Fruit fly (Drosophila melanogaster) whole organism, embryonic: ENCODE measurements around the gene Scm.

Experiments used
- Aef1 ChIP-seq: fragments of 200-800 bp; sonication (Bioruptor generic); IDR thresholded peaks from 3 replicates; pipeline ENCODE4 v1.3.6; 2022; ENCODE audit warnings: missing biosample characterization, missing genetic modification characterization
- C15 ChIP-seq: fragments of 200-800 bp; sonication (Bioruptor generic); IDR thresholded peaks from 3 replicates; pipeline ENCODE4 v1.3.6; 2022; ENCODE audit warnings: missing biosample characterization, missing genetic modification characterization
- CG10543 ChIP-seq: fragments of 200-800 bp; sonication (Bioruptor generic); optimal IDR thresholded peaks from 3 replicates; lab custom pipeline; 2017; ENCODE audit warnings: missing biosample characterization, mild to moderate bottlenecking, missing genetic modification characterization, moderate library complexity
- CG11093 ChIP-seq: fragments of 200-800 bp; sonication (Bioruptor generic); IDR thresholded peaks from 3 replicates; pipeline ENCODE4 v1.3.6; 2022; ENCODE audit warnings: missing biosample characterization, missing genetic modification characterization
- CG14710 ChIP-seq: fragments of 200-800 bp; sonication (Bioruptor generic); optimal IDR thresholded peaks from 3 replicates; lab custom pipeline; 2019; ENCODE audit warnings: missing biosample characterization, mild to moderate bottlenecking, missing genetic modification characterization, moderate library complexity
- CG1647 ChIP-seq: fragments of 200-800 bp; sonication (Bioruptor generic); optimal IDR thresholded peaks from 3 replicates; lab custom pipeline; 2016; ENCODE audit warnings: missing biosample characterization, missing genetic modification characterization
- CG16863 ChIP-seq: fragments of 200-800 bp; sonication (Bioruptor generic); optimal IDR thresholded peaks from 3 replicates; lab custom pipeline; 2016; ENCODE audit warnings: missing biosample characterization, missing genetic modification characterization
- CG18764 ChIP-seq: fragments of 200-800 bp; sonication (Bioruptor generic); optimal IDR thresholded peaks from 3 replicates; lab custom pipeline; 2016; ENCODE audit warnings: missing biosample characterization, missing genetic modification characterization
- CG2199 ChIP-seq: fragments of 200-800 bp; sonication (Bioruptor generic); IDR thresholded peaks from 3 replicates; pipeline ENCODE4 v1.3.6; 2022; ENCODE audit warnings: missing biosample characterization, missing genetic modification characterization
- CG3281 ChIP-seq: fragments of 200-800 bp; sonication (Bioruptor generic); optimal IDR thresholded peaks from 3 replicates; lab custom pipeline; 2017; ENCODE audit warnings: missing biosample characterization, mild to moderate bottlenecking, missing genetic modification characterization
- CG33557 ChIP-seq: fragments of 200-800 bp; sonication (Bioruptor generic); optimal IDR thresholded peaks from 2 replicates; lab custom pipeline; 2019; ENCODE audit warnings: missing biosample characterization, mild to moderate bottlenecking, missing genetic modification characterization, moderate library complexity
- CG4360 ChIP-seq: fragments of 200-800 bp; sonication (Bioruptor generic); IDR thresholded peaks from 2 replicates; pipeline ENCODE4 v1.3.6; 2022; ENCODE audit warnings: missing biosample characterization, missing genetic modification characterization
- CG6765 ChIP-seq: fragments of 200-800 bp; sonication (Bioruptor generic); optimal IDR thresholded peaks from 3 replicates; lab custom pipeline; 2017; ENCODE audit warnings: missing biosample characterization, mild to moderate bottlenecking, missing genetic modification characterization
- CG7963 ChIP-seq: fragments of 200-800 bp; sonication (Bioruptor generic); IDR thresholded peaks from 3 replicates; pipeline ENCODE4 v1.3.6; 2022; ENCODE audit warnings: missing biosample characterization, missing genetic modification characterization; ENCODE audit not compliant: partially characterized antibody
- CG8359 ChIP-seq: fragments of 200-800 bp; sonication (Bioruptor generic); optimal IDR thresholded peaks from 2 replicates; lab custom pipeline; 2017; ENCODE audit warnings: missing biosample characterization, mild to moderate bottlenecking, missing genetic modification characterization, borderline replicate concordance
- Chrac-16 ChIP-seq: fragments of 200-800 bp; sonication (Bioruptor generic); optimal IDR thresholded peaks from 3 replicates; lab custom pipeline; 2016; ENCODE audit warnings: missing biosample characterization, missing genetic modification characterization
- CoRest ChIP-seq: fragments of 200-800 bp; sonication (Bioruptor generic); optimal IDR thresholded peaks from 3 replicates; lab custom pipeline; 2018; ENCODE audit warnings: missing biosample characterization, mild to moderate bottlenecking, missing genetic modification characterization, moderate library complexity
- Dbx ChIP-seq: fragments of 200-800 bp; sonication (Bioruptor generic); IDR thresholded peaks from 3 replicates; pipeline ENCODE4 v1.3.6; 2022; ENCODE audit warnings: missing biosample characterization, missing genetic modification characterization
- Dref ChIP-seq: fragments of 200-800 bp; sonication (Bioruptor generic); IDR thresholded peaks from 2 replicates; pipeline ENCODE4 v1.3.6; 2022; ENCODE audit warnings: missing biosample characterization, missing genetic modification characterization
- GATAe ChIP-seq: fragments of 200-800 bp; sonication (Bioruptor generic); conservative IDR thresholded peaks from 2 replicates; pipeline ENCODE4 v1.3.6; 2022; ENCODE audit warnings: missing biosample characterization, missing genetic modification characterization
- HHEX ChIP-seq: fragments of 200-800 bp; sonication (Bioruptor generic); optimal IDR thresholded peaks from 3 replicates; lab custom pipeline; 2017; ENCODE audit warnings: missing biosample characterization, mild to moderate bottlenecking, missing genetic modification characterization, missing genetic modification reagents
- Hand ChIP-seq: fragments of 200-800 bp; sonication (Bioruptor generic); optimal IDR thresholded peaks from 2 replicates; lab custom pipeline; 2017; ENCODE audit warnings: mild to moderate bottlenecking, missing biosample characterization, missing genetic modification reagents, missing genetic modification characterization
- Hr39 ChIP-seq: fragments of >200 bp; optimal IDR thresholded peaks from 2 replicates; lab custom pipeline; 2017
- Kr ChIP-seq: fragments of 200-800 bp; sonication (Bioruptor generic); optimal IDR thresholded peaks from 2 replicates; lab custom pipeline; 2017; ENCODE audit warnings: missing biosample characterization, mild to moderate bottlenecking, missing genetic modification characterization
- Med ChIP-seq: fragments of 200-800 bp; sonication (Bioruptor generic); peaks from one replicate; lab custom pipeline; 2016; ENCODE audit warnings: missing biosample characterization, missing genetic modification characterization, mild to moderate bottlenecking, inconsistent platforms, moderate library complexity
- NfI ChIP-seq: fragments of 200-800 bp; sonication (Bioruptor generic); optimal IDR thresholded peaks from 3 replicates; lab custom pipeline; 2018; ENCODE audit warnings: missing biosample characterization, mild to moderate bottlenecking, missing genetic modification characterization, moderate library complexity
- Scr ChIP-seq: fragments of 200-800 bp; sonication (Bioruptor generic); IDR thresholded peaks from 2 replicates; pipeline ENCODE4 v1.3.6; 2022; ENCODE audit warnings: missing biosample characterization, missing genetic modification characterization; ENCODE audit not compliant: partially characterized antibody
- Sox102F ChIP-seq: fragments of 200-800 bp; sonication (Bioruptor generic); optimal IDR thresholded peaks from 2 replicates; lab custom pipeline; 2018; ENCODE audit warnings: missing biosample characterization, mild to moderate bottlenecking, missing genetic modification characterization, moderate library complexity
- ato ChIP-seq: fragments of 200-800 bp; sonication (Bioruptor generic); IDR thresholded peaks from 2 replicates; pipeline ENCODE4 v1.3.6; 2022; ENCODE audit warnings: missing biosample characterization, missing genetic modification characterization; ENCODE audit not compliant: partially characterized antibody
- bab2 ChIP-seq: fragments of 200-800 bp; sonication (Bioruptor generic); optimal IDR thresholded peaks from 2 replicates; lab custom pipeline; 2016; ENCODE audit warnings: missing biosample characterization, missing genetic modification characterization
- bbx ChIP-seq: fragments of 200-800 bp; sonication (Bioruptor generic); IDR thresholded peaks from 2 replicates; pipeline ENCODE4 v1.3.6; 2022; ENCODE audit warnings: missing biosample characterization, missing genetic modification characterization; ENCODE audit not compliant: partially characterized antibody
- bsh ChIP-seq, 2 experiments: fragments of 200-800 bp; sonication (Bioruptor generic); optimal IDR thresholded peaks; 2 replicates each; lab custom pipeline; 2017 to 2018; ENCODE audit warnings: mild to moderate bottlenecking in 2 of 2, missing biosample characterization in 2 of 2, missing genetic modification characterization in 2 of 2, moderate library complexity in 1 of 2
- btn ChIP-seq: fragments of 200-800 bp; sonication (Bioruptor generic); optimal IDR thresholded peaks from 2 replicates; lab custom pipeline; 2016; ENCODE audit warnings: missing biosample characterization, missing genetic modification characterization
- cad ChIP-seq: fragments of >200 bp; optimal IDR thresholded peaks from 2 replicates; lab custom pipeline; 2017; ENCODE audit warnings: missing biosample characterization, missing genetic modification characterization
- cg ChIP-seq: fragments of 200-800 bp; sonication (Bioruptor generic); optimal IDR thresholded peaks from 3 replicates; lab custom pipeline; 2019; ENCODE audit warnings: missing biosample characterization, mild to moderate bottlenecking, missing genetic modification characterization, moderate library complexity
- crol ChIP-seq: fragments of 200-800 bp; sonication (Bioruptor generic); IDR thresholded peaks from 2 replicates; pipeline ENCODE4 v1.3.6; 2022; ENCODE audit warnings: missing biosample characterization, missing genetic modification characterization
- dati ChIP-seq: fragments of 200-800 bp; sonication (Bioruptor generic); IDR thresholded peaks from 2 replicates; pipeline ENCODE4 v1.3.6; 2022; ENCODE audit warnings: missing biosample characterization, missing genetic modification characterization
- dmrt11E ChIP-seq: fragments of 200-800 bp; sonication (Bioruptor generic); optimal IDR thresholded peaks from 3 replicates; lab custom pipeline; 2018; ENCODE audit warnings: missing biosample characterization, mild to moderate bottlenecking, missing genetic modification characterization, moderate library complexity
- her ChIP-seq: fragments of 200-800 bp; sonication (Bioruptor generic); optimal IDR thresholded peaks from 2 replicates; lab custom pipeline; 2016; ENCODE audit warnings: missing biosample characterization, missing genetic modification characterization
- kah ChIP-seq: fragments of 200-800 bp; sonication (Bioruptor generic); optimal IDR thresholded peaks from 2 replicates; lab custom pipeline; 2018; ENCODE audit warnings: missing biosample characterization, mild to moderate bottlenecking, missing genetic modification characterization
- kay ChIP-seq: fragments of 200-800 bp; sonication (Bioruptor generic); optimal IDR thresholded peaks from 2 replicates; lab custom pipeline; 2016; ENCODE audit warnings: missing biosample characterization, missing genetic modification characterization
- ken ChIP-seq: fragments of 200-800 bp; sonication (Bioruptor generic); IDR thresholded peaks from 3 replicates; pipeline ENCODE4 v1.3.6; 2022; ENCODE audit warnings: missing biosample characterization, missing genetic modification characterization
- kni ChIP-seq: fragments of 200-800 bp; sonication (Bioruptor generic); optimal IDR thresholded peaks from 3 replicates; lab custom pipeline; 2017; ENCODE audit warnings: mild to moderate bottlenecking, missing biosample characterization, missing genetic modification reagents, missing genetic modification characterization
- pan ChIP-seq, 4 experiments: fragments of >200 bp in 3 of 4; fragments of 200-800 bp in 1 of 4; sonication (Bioruptor generic) in 1 of 4; optimal IDR thresholded peaks in 3 of 4; IDR thresholded peaks in 1 of 4; 2 replicates each; pipeline versions ENCODE4 v1.3.6 to Lab custom; 2017 to 2022; ENCODE audit warnings: missing biosample characterization in 2 of 4, missing genetic modification characterization in 2 of 4, mixed read lengths in 1 of 4
- prd ChIP-seq, 3 experiments: fragments of >200 bp in 2 of 3; fragments of 200-800 bp in 1 of 3; sonication (Bioruptor generic) in 1 of 3; optimal IDR thresholded peaks in 2 of 3; IDR thresholded peaks in 1 of 3; 2 replicates in 2 of 3; 3 replicates in 1 of 3; pipeline versions ENCODE4 v1.3.6 to Lab custom; 2017 to 2022; ENCODE audit warnings: missing biosample characterization in 1 of 3, missing genetic modification characterization in 1 of 3
- pum ChIP-seq: fragments of 200-800 bp; sonication (Bioruptor generic); optimal IDR thresholded peaks from 2 replicates; lab custom pipeline; 2016; ENCODE audit warnings: missing biosample characterization, missing genetic modification characterization
- salm ChIP-seq: fragments of 200-800 bp; sonication (Bioruptor generic); optimal IDR thresholded peaks from 2 replicates; lab custom pipeline; 2018; ENCODE audit warnings: missing biosample characterization, mild to moderate bottlenecking, missing genetic modification characterization
- slbo ChIP-seq: fragments of 200-800 bp; sonication (Bioruptor generic); IDR thresholded peaks from 2 replicates; pipeline ENCODE4 v1.3.6; 2022; ENCODE audit warnings: missing biosample characterization, missing genetic modification characterization
- sna ChIP-seq: fragments of 200-800 bp; sonication (Bioruptor generic); IDR thresholded peaks from 2 replicates; pipeline ENCODE4 v1.3.6; 2022; ENCODE audit warnings: missing biosample characterization, missing genetic modification characterization; ENCODE audit not compliant: partially characterized antibody
- trem ChIP-seq: fragments of 200-800 bp; optimal IDR thresholded peaks from 3 replicates; lab custom pipeline; 2019; ENCODE audit warnings: missing biosample characterization, mild to moderate bottlenecking, missing genetic modification characterization, moderate library complexity

Scm gene

DNA sequence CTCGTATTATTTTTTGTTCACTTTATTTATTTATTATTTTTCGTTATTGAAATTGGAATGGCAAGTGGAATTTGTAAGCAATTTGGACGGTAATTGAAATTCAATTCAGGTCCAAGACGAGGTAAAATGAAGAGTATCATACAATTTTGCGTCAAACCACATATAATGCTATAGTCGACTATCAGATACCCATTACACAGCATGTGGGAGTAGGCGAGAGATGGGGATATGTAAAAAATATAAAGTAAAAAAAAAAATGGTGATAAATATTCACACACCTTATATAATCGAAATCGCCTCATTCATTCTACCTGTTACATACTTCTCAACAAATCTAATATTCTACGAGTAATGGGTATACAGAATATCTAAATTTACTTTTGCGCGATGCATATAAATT, 25.2 kb downstream of the Scm start (continued):
- TF ChIP-seq Dbx (GFP tag; lab: Robert Waterston, UW): no peak
- no peak for TF ChIP-seq Aef1 (GFP tag; lab: Robert Waterston, UW)
- TF ChIP-seq trem (tag; lab: Kevin White, UChicago): no peak
- TF ChIP-seq CG8359: no peak
- no peak for TF ChIP-seq CG3281 (GFP tag; lab: Kevin White, UChicago)
- TF ChIP-seq Kr (GFP tag; lab: Kevin White, UChicago): no peak
- no peak for TF ChIP-seq C15 (GFP tag; lab: Robert Waterston, UW)
- no peak for TF ChIP-seq CG11093 (GFP tag; lab: Robert Waterston, UW)
- no peak for TF ChIP-seq Chrac-16 (GFP tag; lab: Kevin White, UChicago)
- no peak for TF ChIP-seq CoRest (tag; lab: Kevin White, UChicago)
- no peak for TF ChIP-seq cg (GFP tag; lab: Kevin White, UChicago)
- TF ChIP-seq Scr (GFP tag; lab: Robert Waterston, UW): peak; percentile 56
- TF ChIP-seq pan (optimal IDR thresholded peaks at IDR 0.05; lab: Kevin White, UChicago): no peak
- TF ChIP-seq pan (GFP tag; optimal IDR thresholded peaks at IDR 0.05 in 1 of 2, IDR thresholded peaks at IDR 0.05 in 1 of 2): no peak
- peak in 1 of 2 experiments; percentile 4 for TF ChIP-seq bsh (GFP tag; optimal IDR thresholded peaks at IDR 0.05; lab: Kevin White, UChicago)
- TF ChIP-seq kah (GFP tag; lab: Kevin White, UChicago): no peak
- no peak for TF ChIP-seq prd (optimal IDR thresholded peaks at IDR 0.05; lab: Kevin White, UChicago)
- no peak for TF ChIP-seq prd (GFP tag; IDR thresholded peaks at IDR 0.05; lab: Robert Waterston, UW)
- peak; percentile 63 for TF ChIP-seq Med
- no peak for TF ChIP-seq Hand (GFP tag; lab: Kevin White, UChicago)
- no peak for TF ChIP-seq crol
- no peak for TF ChIP-seq Dref (GFP tag; lab: Robert Waterston, UW)
- no peak for TF ChIP-seq kay (GFP tag; lab: Kevin White, UChicago)
- TF ChIP-seq HHEX: no peak
- TF ChIP-seq bab2 (GFP tag; lab: Kevin White, UChicago): no peak
- no peak for TF ChIP-seq CG16863 (GFP tag; lab: Kevin White, UChicago)
- no peak for TF ChIP-seq pum
- peak; percentile 49; the same call in 1 of the 2 replicates for TF ChIP-seq ato (GFP tag; lab: Robert Waterston, UW)
- TF ChIP-seq CG14710 (tag; lab: Kevin White, UChicago): no peak
- TF ChIP-seq CG10543: no peak
- TF ChIP-seq ken: no peak
- no peak for TF ChIP-seq slbo (GFP tag; lab: Robert Waterston, UW)
- peak; percentile 66 for TF ChIP-seq CG7963 (GFP tag; lab: Robert Waterston, UW)
- no peak for TF ChIP-seq dmrt11E (tag; lab: Kevin White, UChicago)
- no peak for TF ChIP-seq CG6765 (GFP tag; lab: Kevin White, UChicago)
- peak; percentile 31 for TF ChIP-seq Sox102F (GFP tag; lab: Kevin White, UChicago)
- no peak for TF ChIP-seq btn (GFP tag; lab: Kevin White, UChicago)
- TF ChIP-seq NfI (GFP tag; lab: Kevin White, UChicago): no peak
- no peak for TF ChIP-seq kni
- no peak for TF ChIP-seq CG18764
- no peak for TF ChIP-seq her (GFP tag; lab: Kevin White, UChicago)
- TF ChIP-seq CG1647: no peak
- no peak for TF ChIP-seq cad (GFP tag; lab: Kevin White, UChicago)
- no peak for TF ChIP-seq salm (tag; lab: Kevin White, UChicago)
- TF ChIP-seq CG33557 (GFP tag; lab: Kevin White, UChicago): no peak
- no peak for TF ChIP-seq GATAe (GFP tag; lab: Robert Waterston, UW)
- no peak for TF ChIP-seq Hr39 (lab: Kevin White, UChicago)
- peak; percentile 33; the same call in 1 of the 2 replicates for TF ChIP-seq bbx
- no peak for TF ChIP-seq CG2199 (GFP tag; lab: Robert Waterston, UW)
- TF ChIP-seq sna (GFP tag; lab: Robert Waterston, UW): no peak; the same call in 1 of the 2 replicates
- no peak for TF ChIP-seq CG4360 (GFP tag; lab: Robert Waterston, UW)
- no peak for TF ChIP-seq dati (GFP tag; lab: Robert Waterston, UW)
